3 worm cellular contexts compared by ENCODE assay signal in the genomic region with DNA sequence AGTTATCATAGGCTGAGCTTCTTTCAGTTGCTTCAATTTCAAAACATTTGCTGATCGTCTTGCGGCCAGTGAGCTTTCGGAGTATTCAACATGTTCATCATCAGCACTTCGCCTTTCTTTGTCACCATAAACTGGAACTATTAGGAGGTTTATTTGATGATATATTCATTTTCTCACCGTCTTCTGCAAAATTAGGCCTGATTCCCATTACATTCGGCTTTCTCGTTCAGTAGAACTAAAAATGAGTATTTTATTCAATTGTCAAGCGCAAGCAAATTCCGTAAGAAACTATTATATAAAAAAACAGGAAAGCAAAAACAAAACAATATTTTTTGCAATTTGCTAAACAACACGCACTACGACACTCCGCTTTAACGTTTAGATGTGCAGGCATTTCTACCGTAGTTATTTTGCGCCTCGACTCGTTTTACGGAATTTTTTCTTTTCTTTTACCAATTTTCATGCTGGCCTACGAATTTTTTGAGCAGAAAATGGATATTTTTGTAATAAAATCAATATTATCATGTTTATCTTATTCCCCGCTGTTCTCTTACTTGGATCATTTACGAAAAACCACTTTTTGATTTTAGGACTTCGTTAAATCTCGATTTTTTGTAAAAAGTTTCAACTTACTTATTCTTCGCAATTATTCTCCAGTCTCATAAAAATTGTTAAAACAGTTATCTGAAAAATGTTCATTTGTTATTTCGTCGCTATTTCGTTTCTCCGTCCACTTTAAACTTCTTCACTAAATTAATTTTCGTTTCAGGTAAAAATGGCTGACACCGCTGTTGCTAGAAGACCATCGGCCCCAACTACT.
TF ChIP-seq lines count a peak whose summit lies in the region.

A gene (minus strand): TSS at position 242 of the 820 bp plus-strand sequence.
A gene (plus strand): TSS at position 770 of the 820 bp plus-strand sequence.

TF ChIP-seq in whole organism, L2 larva, 48 proteins besides CTCF, POLR2A, EP300 and RAD21 (continued from another document):
- TF ChIP-seq nhr-129 (tag; optimal IDR thresholded peaks at IDR 0.05; lab: Kevin White, UChicago) (peak; percentile 94), lin-13 (GFP tag; optimal IDR thresholded peaks at IDR 0.05; lab: Kevin White, UChicago) (peak; percentile 76), gmeb-1 (tag; optimal IDR thresholded peaks at IDR 0.05; lab: Kevin White, UChicago) (peak; percentile 82), sma-3 (GFP tag; optimal IDR thresholded peaks at IDR 0.05; lab: Kevin White, UChicago) (peak; percentile 75), crh-2 (tag; optimal IDR thresholded peaks at IDR 0.05; lab: Kevin White, UChicago) (peak; percentile 85), lin-11 (tag; optimal IDR thresholded peaks at IDR 0.05; lab: Kevin White, UChicago) (peak; percentile 59), fos-1 (tag; optimal IDR thresholded peaks at IDR 0.05; lab: Kevin White, UChicago) (peak; percentile 65), snpc-4 (tag; optimal IDR thresholded peaks at IDR 0.05; lab: Kevin White, UChicago) (peak; percentile 51), lsy-2 (tag; optimal IDR thresholded peaks at IDR 0.05; lab: Kevin White, UChicago) (peak; percentile 94 to 99), ZK546.5 (tag; optimal IDR thresholded peaks at IDR 0.05; lab: Kevin White, UChicago) (peak; percentile 95), mab-5 (tag; optimal IDR thresholded peaks at IDR 0.05; lab: Kevin White, UChicago) (peak; percentile 11), mdl-1 (tag; optimal IDR thresholded peaks at IDR 0.05; lab: Kevin White, UChicago) (no peak), unc-39 (tag; optimal IDR thresholded peaks at IDR 0.05; lab: Kevin White, UChicago) (no peak), nhr-237 (tag; optimal IDR thresholded peaks at IDR 0.05; lab: Kevin White, UChicago) (peak; percentile 2), C34F6.9 (tag; optimal IDR thresholded peaks at IDR 0.05; lab: Kevin White, UChicago) (peak; percentile 98)

TF ChIP-seq in whole organism, L4 larva, 104 proteins besides CTCF, POLR2A, EP300 and RAD21 (continued from another document and continues in another):
- no peak for TF ChIP-seq cey-2 (tag; optimal IDR thresholded peaks at IDR 0.05; lab: Kevin White, UChicago; ENCODE audit: borderline replicate concordance, insufficient read depth)
- no peak for TF ChIP-seq F49E8.2 (tag; optimal IDR thresholded peaks at IDR 0.05; lab: Kevin White, UChicago; ENCODE audit: borderline replicate concordance)
- TF ChIP-seq unc-39 (tag; optimal IDR thresholded peaks at IDR 0.05; lab: Kevin White, UChicago), result no peak
- TF ChIP-seq pqm-1 (tag; optimal IDR thresholded peaks at IDR 0.05; lab: Kevin White, UChicago), result no peak
- TF ChIP-seq fkh-10 (GFP tag; optimal IDR thresholded peaks at IDR 0.05; lab: Kevin White, UChicago), result peak; percentile 58
- no peak for TF ChIP-seq nhr-42 (GFP tag; IDR thresholded peaks at IDR 0.05; lab: Robert Waterston, UW)
- TF ChIP-seq spr-1 (tag; optimal IDR thresholded peaks at IDR 0.05; lab: Kevin White, UChicago), result peak; percentile 16
- peak in 1 of 2 experiments; percentile 84 for TF ChIP-seq hif-1 (tag; optimal IDR thresholded peaks at IDR 0.05; lab: Kevin White, UChicago)
- peak; percentile 70 for TF ChIP-seq zfp-2 (tag; optimal IDR thresholded peaks at IDR 0.05; lab: Kevin White, UChicago)
- no peak for TF ChIP-seq egl-27 (tag; optimal IDR thresholded peaks at IDR 0.05; lab: Kevin White, UChicago)
- no peak for TF ChIP-seq hmg-1.1 (GFP tag; IDR thresholded peaks at IDR 0.05; lab: Robert Waterston, UW)
- TF ChIP-seq sdz-12 (GFP tag; optimal IDR thresholded peaks at IDR 0.05; lab: Kevin White, UChicago), result no peak
- TF ChIP-seq egl-43 (GFP tag; IDR thresholded peaks at IDR 0.05; lab: Robert Waterston, UW), result no peak
- no peak for TF ChIP-seq Y105C5A.15 (GFP tag; IDR thresholded peaks at IDR 0.05; lab: Robert Waterston, UW)
- no peak for TF ChIP-seq ZK337.2 (GFP tag; IDR thresholded peaks at IDR 0.05; lab: Robert Waterston, UW)
- peak; percentile 92 for TF ChIP-seq nhr-77 (tag; optimal IDR thresholded peaks at IDR 0.05; lab: Kevin White, UChicago)
- no peak for TF ChIP-seq ceh-32 (tag; optimal IDR thresholded peaks at IDR 0.05; lab: Kevin White, UChicago; ENCODE audit: poor library complexity)
- TF ChIP-seq mep-1 (tag; optimal IDR thresholded peaks at IDR 0.05; lab: Kevin White, UChicago), result peak; percentile 82
- no peak for TF ChIP-seq madf-5 (GFP tag; IDR thresholded peaks at IDR 0.05; lab: Robert Waterston, UW)
- no peak for TF ChIP-seq nhr-237 (tag; optimal IDR thresholded peaks at IDR 0.05; lab: Kevin White, UChicago)
- TF ChIP-seq D1046.2 (GFP tag; IDR thresholded peaks at IDR 0.05; lab: Robert Waterston, UW), result no peak
- peak; percentile 89 for TF ChIP-seq mes-2 (tag; optimal IDR thresholded peaks at IDR 0.05; lab: Kevin White, UChicago; ENCODE audit: poor library complexity, severe bottlenecking)
- no peak for TF ChIP-seq ceh-62 (tag; optimal IDR thresholded peaks at IDR 0.05; lab: Kevin White, UChicago)
- TF ChIP-seq unc-62 (GFP tag; optimal IDR thresholded peaks at IDR 0.05 in 1 of 2; lab: Kevin White, UChicago), result peak in 1 of 2 experiments; percentile 99
- TF ChIP-seq unc-62 (tag; optimal IDR thresholded peaks at IDR 0.05; lab: Kevin White, UChicago), result no peak
- no peak for TF ChIP-seq mxl-3 (GFP tag; optimal IDR thresholded peaks at IDR 0.05; lab: Kevin White, UChicago)
- TF ChIP-seq lin-15B (tag; optimal IDR thresholded peaks at IDR 0.05; lab: Kevin White, UChicago), result peak; percentile 80
- peak; percentile 91 for TF ChIP-seq nhr-11 (tag; optimal IDR thresholded peaks at IDR 0.05; lab: Kevin White, UChicago)
- TF ChIP-seq aly-2 (tag; optimal IDR thresholded peaks at IDR 0.05; lab: Kevin White, UChicago), result no peak
- TF ChIP-seq nhr-102 (tag; optimal IDR thresholded peaks at IDR 0.05; lab: Kevin White, UChicago), result no peak
- TF ChIP-seq ceh-20 (GFP tag; IDR thresholded peaks at IDR 0.05; lab: Robert Waterston, UW), result 0 out of 2 replicates have a peak, but pooled peaks have one; percentile 41
- no peak for TF ChIP-seq zfp-3 (GFP tag; conservative IDR thresholded peaks at IDR 0.05; lab: Robert Waterston, UW)
- no peak for TF ChIP-seq mxl-2 (GFP tag; conservative IDR thresholded peaks at IDR 0.05; lab: Robert Waterston, UW)
- no peak for TF ChIP-seq nhr-48 (tag; optimal IDR thresholded peaks at IDR 0.05; lab: Kevin White, UChicago)
- TF ChIP-seq daf-19 (GFP tag; conservative IDR thresholded peaks at IDR 0.05; lab: Robert Waterston, UW), result no peak
- TF ChIP-seq aha-1 (tag; lab: Kevin White, UChicago), result peak; percentile 97
- TF ChIP-seq lim-7 (GFP tag; IDR thresholded peaks at IDR 0.05; lab: Robert Waterston, UW), result no peak
- TF ChIP-seq mdl-1 (tag; optimal IDR thresholded peaks at IDR 0.05; lab: Kevin White, UChicago), result peak in 1 of 2 experiments; percentile 49
- TF ChIP-seq lin-38 (GFP tag; IDR thresholded peaks at IDR 0.05; lab: Robert Waterston, UW), result peak; percentile 73
- no peak for TF ChIP-seq nhr-10 (tag; optimal IDR thresholded peaks at IDR 0.05; lab: Kevin White, UChicago)
- no peak for TF ChIP-seq snpc-4 (tag; optimal IDR thresholded peaks at IDR 0.05; lab: Kevin White, UChicago)
- no peak for TF ChIP-seq lin-1 (GFP tag; IDR thresholded peaks at IDR 0.05; lab: Robert Waterston, UW)
- TF ChIP-seq tag-97 (GFP tag; IDR thresholded peaks at IDR 0.05; lab: Robert Waterston, UW), result no peak
- TF ChIP-seq madf-9 (GFP tag; conservative IDR thresholded peaks at IDR 0.05; lab: Robert Waterston, UW), result no peak
- TF ChIP-seq zag-1 (tag; optimal IDR thresholded peaks at IDR 0.05; lab: Kevin White, UChicago), result no peak
- TF ChIP-seq dmd-6 (GFP tag; IDR thresholded peaks at IDR 0.05; lab: Robert Waterston, UW), result peak; percentile 29; the same call in 1 of the 2 replicates
- TF ChIP-seq fos-1 (tag; optimal IDR thresholded peaks at IDR 0.05; lab: Kevin White, UChicago), result no peak
- no peak for TF ChIP-seq zip-2 (tag; optimal IDR thresholded peaks at IDR 0.05; lab: Kevin White, UChicago)
- peak; percentile 70 for TF ChIP-seq nhr-28 (tag; optimal IDR thresholded peaks at IDR 0.05; lab: Kevin White, UChicago)
- TF ChIP-seq lsy-2 (tag; optimal IDR thresholded peaks at IDR 0.05; lab: Kevin White, UChicago), result peak; percentile 95 to 99
- TF ChIP-seq T26A8.4 (GFP tag; IDR thresholded peaks at IDR 0.05; lab: Robert Waterston, UW), result peak; percentile 35; the same call in 1 of the 2 replicates
- no peak for TF ChIP-seq unc-130 (GFP tag; optimal IDR thresholded peaks at IDR 0.05; lab: Kevin White, UChicago)
- no peak for TF ChIP-seq R02D3.7 (tag; optimal IDR thresholded peaks at IDR 0.05; lab: Kevin White, UChicago)
- TF ChIP-seq lin-29 (GFP tag; IDR thresholded peaks at IDR 0.05; lab: Robert Waterston, UW), result no peak

TF ChIP-seq in whole organism, late embryonic, 69 proteins besides CTCF, POLR2A, EP300 and RAD21 (continued from another document):
- TF ChIP-seq dve-1 (tag; optimal IDR thresholded peaks at IDR 0.05; lab: Kevin White, UChicago) (peak; percentile 50), mec-3 (tag; optimal IDR thresholded peaks at IDR 0.05; lab: Kevin White, UChicago; ENCODE audit: borderline replicate concordance) (no peak), elt-4 (tag; optimal IDR thresholded peaks at IDR 0.05; lab: Kevin White, UChicago) (no peak), pax-1 (tag; optimal IDR thresholded peaks at IDR 0.05; lab: Kevin White, UChicago) (peak; percentile 19), gmeb-2 (tag; optimal IDR thresholded peaks at IDR 0.05; lab: Kevin White, UChicago) (no peak), ama-1 (optimal IDR thresholded peaks at IDR 0.05; lab: Kevin White, UChicago) (no peak), pha-4 (tag; optimal IDR thresholded peaks at IDR 0.05; lab: Kevin White, UChicago) (no peak), rnt-1 (tag; optimal IDR thresholded peaks at IDR 0.05; lab: Kevin White, UChicago) (peak; percentile 19), ceh-18 (tag; optimal IDR thresholded peaks at IDR 0.05; lab: Kevin White, UChicago) (peak; percentile 54), pros-1 (tag; optimal IDR thresholded peaks at IDR 0.05; lab: Kevin White, UChicago) (no peak), ceh-31 (tag; optimal IDR thresholded peaks at IDR 0.05; lab: Kevin White, UChicago) (peak; percentile 80), unc-55 (GFP tag; optimal IDR thresholded peaks at IDR 0.05; lab: Kevin White, UChicago) (peak; percentile 38), ets-4 (tag; optimal IDR thresholded peaks at IDR 0.05; lab: Kevin White, UChicago) (peak; percentile 39), pat-9 (tag; optimal IDR thresholded peaks at IDR 0.05; lab: Kevin White, UChicago) (no peak)
